Fruit fly (Drosophila melanogaster): ENCODE results near the gene ear.

The ear gene

DNA sequence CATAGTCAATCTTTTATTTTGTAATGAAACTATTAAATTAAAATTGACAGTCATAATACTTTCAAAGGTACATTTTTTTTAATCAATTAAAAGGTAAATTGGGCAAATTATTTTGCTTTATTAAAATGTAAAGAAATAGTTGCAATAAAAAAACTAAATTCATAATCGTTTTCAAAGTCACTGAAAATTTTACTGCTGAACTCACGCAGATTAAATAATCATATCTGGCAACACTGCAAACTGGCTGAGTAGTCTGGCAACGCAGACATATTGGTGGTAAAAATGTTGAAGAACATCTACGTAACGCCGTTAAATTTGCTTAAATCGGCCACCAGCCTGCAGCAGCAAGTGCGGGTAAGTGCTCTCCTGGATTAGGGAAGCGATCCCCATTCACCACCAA, 9.9 kb downstream of the ear start, which contains the start of gene mRpL9 (continued):
- peak in 1 of 2 experiments; percentile 93 for TF ChIP-seq Pdp1 (GFP tag; optimal IDR thresholded peaks at IDR 0.05)
- peak; percentile 43 for TF ChIP-seq Sin3A (optimal IDR thresholded peaks at IDR 0.05)
- TF ChIP-seq Ada2b (GFP tag; IDR thresholded peaks at IDR 0.05): no peak
- peak; percentile 67 for TF ChIP-seq trem (tag; optimal IDR thresholded peaks at IDR 0.05)
- TF ChIP-seq Poxn (GFP tag; IDR thresholded peaks at IDR 0.05): no peak
- no peak for TF ChIP-seq corto (GFP tag; optimal IDR thresholded peaks at IDR 0.05)
- TF ChIP-seq CG6689 (GFP tag; IDR thresholded peaks at IDR 0.05): no peak
- no peak for TF ChIP-seq Adf1 (GFP tag; IDR thresholded peaks at IDR 0.05)
- no peak for TF ChIP-seq al (GFP tag; IDR thresholded peaks at IDR 0.05)
- TF ChIP-seq ranshi (GFP tag; IDR thresholded peaks at IDR 0.05): no peak
- TF ChIP-seq dmrt11E (tag; optimal IDR thresholded peaks at IDR 0.05): no peak
- TF ChIP-seq exex (tag; optimal IDR thresholded peaks at IDR 0.05): no peak
- TF ChIP-seq CG33213 (GFP tag; optimal IDR thresholded peaks at IDR 0.05): no peak
- TF ChIP-seq Bdp1 (GFP tag; optimal IDR thresholded peaks at IDR 0.05): no peak
- TF ChIP-seq btn (GFP tag; optimal IDR thresholded peaks at IDR 0.05): no peak
- peak; percentile 39 for TF ChIP-seq grau (tag; optimal IDR thresholded peaks at IDR 0.05)
- no peak for TF ChIP-seq CG11560 (tag; IDR thresholded peaks at IDR 0.05)
- no peak for TF ChIP-seq CG14860 (GFP tag; IDR thresholded peaks at IDR 0.05; ENCODE audit: partially characterized antibody)
- TF ChIP-seq Myb (GFP tag; optimal IDR thresholded peaks at IDR 0.05): peak; percentile 77
- no peak for TF ChIP-seq Tbp (GFP tag; optimal IDR thresholded peaks at IDR 0.05)
- peak; percentile 56 for TF ChIP-seq zfh2 (GFP tag; optimal IDR thresholded peaks at IDR 0.05)
- no peak for TF ChIP-seq Gsc (GFP tag; IDR thresholded peaks at IDR 0.05)
- TF ChIP-seq CG6765 (GFP tag; optimal IDR thresholded peaks at IDR 0.05): no peak
- no peak for TF ChIP-seq CG7271 (tag; optimal IDR thresholded peaks at IDR 0.05)
- TF ChIP-seq CTCF (GFP tag; optimal IDR thresholded peaks at IDR 0.05): peak; percentile 26
- TF ChIP-seq Atf3 (GFP tag; optimal IDR thresholded peaks at IDR 0.05): no peak
- TF ChIP-seq abd-A (tag; optimal IDR thresholded peaks at IDR 0.05): no peak
- no peak for TF ChIP-seq jumu (GFP tag; optimal IDR thresholded peaks at IDR 0.05)
- TF ChIP-seq CG2875 (GFP tag; optimal IDR thresholded peaks at IDR 0.05): no peak
- no peak for TF ChIP-seq CG4424 (GFP tag; optimal IDR thresholded peaks at IDR 0.05)
- TF ChIP-seq br (optimal IDR thresholded peaks at IDR 0.05): no peak
- TF ChIP-seq CG16815 (GFP tag; optimal IDR thresholded peaks at IDR 0.05): no peak
- TF ChIP-seq tll (GFP tag; optimal IDR thresholded peaks at IDR 0.05): peak in 1 of 2 experiments; percentile 34
- no peak for TF ChIP-seq yki (optimal IDR thresholded peaks at IDR 0.05)
- no peak for TF ChIP-seq Camta (GFP tag; optimal IDR thresholded peaks at IDR 0.05)
- no peak for TF ChIP-seq CG12236 (GFP tag; optimal IDR thresholded peaks at IDR 0.05)
- TF ChIP-seq lbe (GFP tag; optimal IDR thresholded peaks at IDR 0.05): no peak
- no peak for TF ChIP-seq lab (GFP tag; optimal IDR thresholded peaks at IDR 0.05)
- TF ChIP-seq org-1 (GFP tag; optimal IDR thresholded peaks at IDR 0.05): no peak
- no peak for TF ChIP-seq gt (GFP tag; IDR thresholded peaks at IDR 0.05)
- no peak for TF ChIP-seq CG7839 (tag; optimal IDR thresholded peaks at IDR 0.05)
- no peak for TF ChIP-seq CG8281 (tag; optimal IDR thresholded peaks at IDR 0.05)
- TF ChIP-seq Hmx (GFP tag; optimal IDR thresholded peaks at IDR 0.05): no peak
- peak; percentile 47 for TF ChIP-seq sens (GFP tag)
- no peak for TF ChIP-seq Lpt (GFP tag; optimal IDR thresholded peaks at IDR 0.05)
- TF ChIP-seq CG14014 (GFP tag; IDR thresholded peaks at IDR 0.05): no peak
- no peak for TF ChIP-seq CG5180 (GFP tag; optimal IDR thresholded peaks at IDR 0.05)
- TF ChIP-seq bab2 (GFP tag; optimal IDR thresholded peaks at IDR 0.05): no peak
- no peak for TF ChIP-seq inv (GFP tag; IDR thresholded peaks at IDR 0.05; ENCODE audit: partially characterized antibody)
- no peak for TF ChIP-seq CG1233 (GFP tag; optimal IDR thresholded peaks at IDR 0.05)
- TF ChIP-seq amos (GFP tag; IDR thresholded peaks at IDR 0.05; ENCODE audit: partially characterized antibody): peak; percentile 26; the same call in 1 of the 2 replicates
- no peak for TF ChIP-seq Fer2 (tag; optimal IDR thresholded peaks at IDR 0.05)
- TF ChIP-seq NC2β (GFP tag; optimal IDR thresholded peaks at IDR 0.05): no peak
- no peak for TF ChIP-seq Bgb (GFP tag; IDR thresholded peaks at IDR 0.05; ENCODE audit: partially characterized antibody)
